Worm (Caenorhabditis elegans) whole organism, L2 larva: ENCODE results near the gene F56D6.11.

Experiments used
- R02D3.7 ChIP-seq: fragments of 150-350 bp; optimal IDR thresholded peaks from 2 replicates; lab custom pipeline; 2014; ENCODE audit warnings: missing biosample characterization, missing genetic modification characterization
- elt-3 ChIP-seq: sonication (generic microtip); optimal IDR thresholded peaks from 2 replicates; lab custom pipeline; 2017; ENCODE audit warnings: missing biosample characterization, missing genetic modification characterization
- ztf-1 ChIP-seq: fragments of 200-800 bp; sonication (Bioruptor generic); conservative IDR thresholded peaks from 2 replicates; pipeline ENCODE4 v1.3.6; 2022; ENCODE audit warnings: missing genetic modification characterization, missing compliant biosample characterization
- ztf-4 ChIP-seq: fragments of 150-350 bp; optimal IDR thresholded peaks from 2 replicates; lab custom pipeline; 2014; ENCODE audit warnings: missing biosample characterization, missing genetic modification characterization

- TF ChIP-seq ztf-1 (no peak), ztf-4 (tag; lab: Kevin White, UChicago) (no peak), R02D3.7 (tag; lab: Kevin White, UChicago) (no peak), elt-3 (tag; lab: Kevin White, UChicago) (no peak)
These were observed 20.9 kb downstream of the F56D6.11 start, which contains the start of gene oac-22 for ce11 chrIV:3885369-3885768.
